Worm (Caenorhabditis elegans) whole organism, L2 larva: ENCODE measurements around the gene ZK632.4.

Experiments
- R02D3.7 ChIP-seq: fragments of 150-350 bp; optimal IDR thresholded peaks from 2 replicates; lab custom pipeline; 2014; ENCODE audit warnings: missing biosample characterization, missing genetic modification characterization
- lsy-2 ChIP-seq, 2 experiments: fragments of 150-350 bp in 1 of 2; sonication (generic microtip) in 1 of 2; optimal IDR thresholded peaks; 2 replicates each; lab custom pipeline; 2014 to 2017; ENCODE audit warnings: missing biosample characterization in 2 of 2, missing genetic modification characterization in 2 of 2
- mab-5 ChIP-seq: fragments of 150-350 bp; optimal IDR thresholded peaks from 2 replicates; lab custom pipeline; 2014; ENCODE audit warnings: missing biosample characterization, missing genetic modification characterization
- skn-1 ChIP-seq: sonication (generic microtip); optimal IDR thresholded peaks from 2 replicates; lab custom pipeline; 2017; ENCODE audit warnings: missing biosample characterization, missing genetic modification characterization
- unc-39 ChIP-seq: fragments of 150-350 bp; optimal IDR thresholded peaks from 2 replicates; lab custom pipeline; 2014; ENCODE audit warnings: missing biosample characterization, missing genetic modification characterization
- zag-1 ChIP-seq: fragments of 150-350 bp; optimal IDR thresholded peaks from 2 replicates; lab custom pipeline; 2014; ENCODE audit warnings: missing biosample characterization, missing genetic modification characterization

DNA sequence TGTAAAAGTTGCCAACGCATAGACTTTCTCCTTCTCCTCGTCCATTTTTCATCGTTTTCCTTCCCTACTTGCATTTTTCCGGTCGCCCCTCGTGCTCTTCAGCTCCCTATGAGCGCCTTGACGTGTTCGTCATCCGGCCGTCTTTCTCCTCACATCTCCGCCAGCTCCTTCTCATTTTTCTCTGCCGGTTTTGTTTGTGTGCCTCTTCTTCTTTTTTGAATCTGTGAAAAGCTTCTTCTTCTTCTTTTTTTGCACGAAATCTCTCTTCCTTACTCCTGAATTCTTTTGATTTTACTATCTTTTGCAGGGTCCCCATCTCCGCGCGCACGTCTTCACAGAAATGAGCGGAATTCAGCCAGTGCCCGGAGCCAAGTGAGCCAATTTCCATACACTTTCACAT is 44.3 kb upstream of the ZK632.4 start, which contains the start of gene K11H3.3:
- TF ChIP-seq mab-5 (tag; lab: Kevin White, UChicago) (no peak), unc-39 (no peak), zag-1 (no peak), skn-1 (tag; lab: Kevin White, UChicago) (no peak), R02D3.7 (tag; lab: Kevin White, UChicago) (no peak), lsy-2 (tag; optimal IDR thresholded peaks at IDR 0.05; lab: Kevin White, UChicago) (no peak)
